Fruit fly (Drosophila melanogaster): ENCODE measurements around the gene CG5646.

The CG5646 gene

dm6 chr3R:27553921-27554320, 7.2 kb downstream of the CG5646 start (continued):
- TF ChIP-seq CG3281 (GFP tag; optimal IDR thresholded peaks at IDR 0.05) = no peak
- no peak for TF ChIP-seq Dp (GFP tag; optimal IDR thresholded peaks at IDR 0.05)
- no peak for TF ChIP-seq Nf-YB (GFP tag; optimal IDR thresholded peaks at IDR 0.05)
- TF ChIP-seq CG9932 (GFP tag; IDR thresholded peaks at IDR 0.05) = no peak
- TF ChIP-seq BtbVII (GFP tag; optimal IDR thresholded peaks at IDR 0.05) = no peak
- no peak for TF ChIP-seq CG1603 (tag; optimal IDR thresholded peaks at IDR 0.05)
- TF ChIP-seq ewg (GFP tag; optimal IDR thresholded peaks at IDR 0.05) = no peak
- no peak for TF ChIP-seq CG5180 (GFP tag; optimal IDR thresholded peaks at IDR 0.05)
- 0 out of 3 replicates have a peak, but pooled peaks have one; percentile 30 for TF ChIP-seq CG3726 (GFP tag; IDR thresholded peaks at IDR 0.05)
- TF ChIP-seq gfzf (GFP tag; optimal IDR thresholded peaks at IDR 0.05) = no peak
- no peak for TF ChIP-seq al (GFP tag; IDR thresholded peaks at IDR 0.05)
- TF ChIP-seq abd-A (tag; optimal IDR thresholded peaks at IDR 0.05) = no peak
- no peak for TF ChIP-seq CG8765 (GFP tag; IDR thresholded peaks at IDR 0.05)
- TF ChIP-seq az2 (GFP tag; optimal IDR thresholded peaks at IDR 0.05) = peak; percentile 38
- no peak for TF ChIP-seq grn (GFP tag; optimal IDR thresholded peaks at IDR 0.05)
- TF ChIP-seq CG17802 (tag; optimal IDR thresholded peaks at IDR 0.05) = no peak
- TF ChIP-seq Oli (tag; optimal IDR thresholded peaks at IDR 0.05) = peak; percentile 50
- peak; percentile 50; the same call in 2 of the 3 replicates for TF ChIP-seq CG17361 (GFP tag; IDR thresholded peaks at IDR 0.05)
- no peak for TF ChIP-seq eve (GFP tag; optimal IDR thresholded peaks at IDR 0.05)
- no peak for TF ChIP-seq Scr (GFP tag; IDR thresholded peaks at IDR 0.05; ENCODE audit: partially characterized antibody)
- no peak for TF ChIP-seq Meics (GFP tag; optimal IDR thresholded peaks at IDR 0.05)
- peak; percentile 15 for TF ChIP-seq bcd (GFP tag; optimal IDR thresholded peaks at IDR 0.05)
- no peak for TF ChIP-seq Nf-YC (tag; optimal IDR thresholded peaks at IDR 0.05)
- no peak for TF ChIP-seq D19A (tag; optimal IDR thresholded peaks at IDR 0.05)
- 0 out of 2 replicates have a peak, but pooled peaks have one; percentile 38 for TF ChIP-seq Nf-YA (GFP tag; IDR thresholded peaks at IDR 0.05)
- TF ChIP-seq Ptx1 (GFP tag; IDR thresholded peaks at IDR 0.05) = peak; percentile 62
- peak; percentile 32; the same call in 2 of the 3 replicates for TF ChIP-seq B-H1 (GFP tag; IDR thresholded peaks at IDR 0.05)
- peak; percentile 36; the same call in 1 of the 2 replicates for TF ChIP-seq ranshi (GFP tag; IDR thresholded peaks at IDR 0.05)
- TF ChIP-seq CG12769 (tag; optimal IDR thresholded peaks at IDR 0.05) = no peak
- TF ChIP-seq bowl (GFP tag; IDR thresholded peaks at IDR 0.05) = no peak
- TF ChIP-seq lab (GFP tag; optimal IDR thresholded peaks at IDR 0.05) = no peak
- no peak for TF ChIP-seq peb (GFP tag; IDR thresholded peaks at IDR 0.05)
- no peak for TF ChIP-seq hth (optimal IDR thresholded peaks at IDR 0.05)
- TF ChIP-seq wdn (GFP tag; IDR thresholded peaks at IDR 0.05) = no peak
- no peak for TF ChIP-seq mam (GFP tag; optimal IDR thresholded peaks at IDR 0.05)
- no peak for TF ChIP-seq CG10565 (GFP tag; optimal IDR thresholded peaks at IDR 0.05)
- TF ChIP-seq chn (GFP tag; optimal IDR thresholded peaks at IDR 0.05) = no peak
- TF ChIP-seq vvl (GFP tag; IDR thresholded peaks at IDR 0.05) = peak; percentile 80
- peak; percentile 39 for TF ChIP-seq Spps (tag; optimal IDR thresholded peaks at IDR 0.05)
- no peak for TF ChIP-seq CG11398 (GFP tag; optimal IDR thresholded peaks at IDR 0.05)
- peak; percentile 55; the same call in 1 of the 2 replicates for TF ChIP-seq lmd (GFP tag; IDR thresholded peaks at IDR 0.05)
- no peak for TF ChIP-seq CG1647 (GFP tag; optimal IDR thresholded peaks at IDR 0.05)
- TF ChIP-seq Abd-B (GFP tag; optimal IDR thresholded peaks at IDR 0.05) = peak; percentile 36
- TF ChIP-seq yki (optimal IDR thresholded peaks at IDR 0.05) = no peak
- no peak for TF ChIP-seq Myb (GFP tag; optimal IDR thresholded peaks at IDR 0.05)
- TF ChIP-seq CG17568 (GFP tag; optimal IDR thresholded peaks at IDR 0.05) = no peak
- no peak for TF ChIP-seq repo (GFP tag; optimal IDR thresholded peaks at IDR 0.05)
- TF ChIP-seq CG11247 (GFP tag; IDR thresholded peaks at IDR 0.05) = 0 out of 2 replicates have a peak, but pooled peaks have one; percentile 18
- TF ChIP-seq CG4730 (GFP tag; IDR thresholded peaks at IDR 0.05) = no peak
- TF ChIP-seq Asciz (GFP tag; optimal IDR thresholded peaks at IDR 0.05) = peak; percentile 67
- TF ChIP-seq ken (GFP tag; IDR thresholded peaks at IDR 0.05) = no peak
- no peak for TF ChIP-seq Rfx (GFP tag; IDR thresholded peaks at IDR 0.05)

Data from whole organism, embryonic.